Fruit fly (Drosophila melanogaster) whole organism, embryonic: Measurements from ENCODE around the gene CG14402.

Experiments
- Abd-B ChIP-seq: fragments of 200-800 bp; sonication (Bioruptor generic); optimal IDR thresholded peaks from 2 replicates; lab custom pipeline; 2018; ENCODE audit warnings: missing biosample characterization, mild to moderate bottlenecking, missing genetic modification characterization, moderate library complexity
- Adf1 ChIP-seq: fragments of 200-800 bp; sonication (Bioruptor generic); IDR thresholded peaks from 2 replicates; pipeline ENCODE4 v1.3.6; 2022; ENCODE audit warnings: missing biosample characterization, missing genetic modification characterization
- Atf-2 ChIP-seq: fragments of 200-800 bp; sonication (Bioruptor generic); optimal IDR thresholded peaks from 2 replicates; lab custom pipeline; 2016; ENCODE audit warnings: missing biosample characterization, missing genetic modification characterization
- B-H1 ChIP-seq: fragments of 200-800 bp; sonication (Bioruptor generic); IDR thresholded peaks from 3 replicates; pipeline ENCODE4 v1.3.6; 2022; ENCODE audit warnings: missing biosample characterization, missing genetic modification characterization
- B-H2 ChIP-seq: fragments of 200-800 bp; sonication (Bioruptor generic); optimal IDR thresholded peaks from 2 replicates; lab custom pipeline; 2018; ENCODE audit warnings: missing biosample characterization, mild to moderate bottlenecking, missing genetic modification characterization
- CG10147 ChIP-seq: fragments of 200-800 bp; sonication (Bioruptor generic); optimal IDR thresholded peaks from 2 replicates; lab custom pipeline; 2019; ENCODE audit warnings: missing biosample characterization, mild to moderate bottlenecking, missing genetic modification characterization, moderate library complexity
- CG10543 ChIP-seq: fragments of 200-800 bp; sonication (Bioruptor generic); optimal IDR thresholded peaks from 3 replicates; lab custom pipeline; 2017; ENCODE audit warnings: missing biosample characterization, mild to moderate bottlenecking, missing genetic modification characterization, moderate library complexity
- CG11247 ChIP-seq: fragments of 200-800 bp; sonication (Bioruptor generic); IDR thresholded peaks from 2 replicates; pipeline ENCODE4 v1.3.6; 2022; ENCODE audit warnings: missing biosample characterization, missing genetic modification characterization
- CG11696 ChIP-seq: fragments of 200-800 bp; sonication (Bioruptor generic); IDR thresholded peaks from 2 replicates; pipeline ENCODE4 v1.3.6; 2022; ENCODE audit warnings: missing biosample characterization, missing genetic modification characterization
- CG13624 ChIP-seq: fragments of 200-800 bp; sonication (Bioruptor generic); optimal IDR thresholded peaks from 2 replicates; lab custom pipeline; 2016; ENCODE audit warnings: missing biosample characterization, missing genetic modification characterization
- CG13775 ChIP-seq: fragments of 200-800 bp; sonication (Bioruptor generic); optimal IDR thresholded peaks from 3 replicates; lab custom pipeline; 2017; ENCODE audit warnings: missing biosample characterization, mild to moderate bottlenecking, missing genetic modification characterization
- CG17361 ChIP-seq: fragments of 200-800 bp; sonication (Bioruptor generic); IDR thresholded peaks from 3 replicates; pipeline ENCODE4 v1.3.6; 2022; ENCODE audit warnings: missing biosample characterization, missing genetic modification characterization
- CG18476 ChIP-seq: fragments of 200-800 bp; sonication (Bioruptor generic); optimal IDR thresholded peaks from 2 replicates; lab custom pipeline; 2016; ENCODE audit warnings: missing biosample characterization, mild to moderate bottlenecking, missing genetic modification characterization
- CG2202 ChIP-seq: fragments of 200-800 bp; sonication (Bioruptor generic); optimal IDR thresholded peaks from 2 replicates; lab custom pipeline; 2018; ENCODE audit warnings: missing biosample characterization, mild to moderate bottlenecking, missing genetic modification characterization
- CG30020 ChIP-seq: fragments of 200-800 bp; optimal IDR thresholded peaks from 2 replicates; lab custom pipeline; 2019; ENCODE audit warnings: missing biosample characterization, mild to moderate bottlenecking, missing genetic modification characterization, moderate library complexity
- CG32772 ChIP-seq: fragments of 200-800 bp; sonication (Bioruptor generic); IDR thresholded peaks from 2 replicates; pipeline ENCODE4 v1.3.6; 2022; ENCODE audit warnings: missing biosample characterization, missing genetic modification characterization
- CG3407 ChIP-seq: fragments of 200-800 bp; sonication (Bioruptor generic); optimal IDR thresholded peaks from 2 replicates; lab custom pipeline; 2018; ENCODE audit warnings: missing biosample characterization, mild to moderate bottlenecking, missing genetic modification characterization
- CG4730 ChIP-seq: fragments of 200-800 bp; sonication (Bioruptor generic); IDR thresholded peaks from 2 replicates; pipeline ENCODE4 v1.3.6; 2022; ENCODE audit warnings: missing biosample characterization, missing genetic modification characterization
- CG4820 ChIP-seq: fragments of 200-800 bp; sonication (Bioruptor generic); optimal IDR thresholded peaks from 3 replicates; lab custom pipeline; 2016; ENCODE audit warnings: missing biosample characterization, missing genetic modification characterization
- CG4854 ChIP-seq: fragments of 200-800 bp; sonication (Bioruptor generic); optimal IDR thresholded peaks from 2 replicates; lab custom pipeline; 2016; ENCODE audit warnings: missing biosample characterization, missing genetic modification characterization, inconsistent platforms
- CG6683 ChIP-seq: fragments of 200-800 bp; sonication (Bioruptor generic); optimal IDR thresholded peaks from 2 replicates; lab custom pipeline; 2017; ENCODE audit warnings: missing biosample characterization, mild to moderate bottlenecking, missing genetic modification characterization, missing genetic modification reagents
- CG6854 ChIP-seq: fragments of 200-800 bp; sonication (Bioruptor generic); optimal IDR thresholded peaks from 3 replicates; lab custom pipeline; 2017; ENCODE audit warnings: missing biosample characterization, mild to moderate bottlenecking, missing genetic modification characterization
- CG7372 ChIP-seq: fragments of 200-800 bp; sonication (Bioruptor generic); IDR thresholded peaks from 2 replicates; pipeline ENCODE4 v1.3.6; 2022; ENCODE audit warnings: missing biosample characterization, missing genetic modification characterization
- CG8281 ChIP-seq: fragments of 200-800 bp; sonication (Bioruptor generic); optimal IDR thresholded peaks from 2 replicates; lab custom pipeline; 2018; ENCODE audit warnings: missing biosample characterization, mild to moderate bottlenecking, missing genetic modification characterization, moderate library complexity
- CG8924 ChIP-seq: fragments of 200-800 bp; optimal IDR thresholded peaks from 3 replicates; lab custom pipeline; 2019; ENCODE audit warnings: missing biosample characterization, mild to moderate bottlenecking, missing genetic modification characterization, moderate library complexity
- CrebB ChIP-seq: fragments of 200-800 bp; sonication (Bioruptor generic); optimal IDR thresholded peaks from 3 replicates; lab custom pipeline; 2018; ENCODE audit warnings: missing biosample characterization, mild to moderate bottlenecking, missing genetic modification characterization
- D19B ChIP-seq: fragments of 200-800 bp; sonication (Bioruptor generic); optimal IDR thresholded peaks from 2 replicates; lab custom pipeline; 2017; ENCODE audit warnings: missing biosample characterization, mild to moderate bottlenecking, missing genetic modification characterization
- Dip2 ChIP-seq: fragments of 200-800 bp; sonication (Bioruptor generic); IDR thresholded peaks from 2 replicates; pipeline ENCODE4 v1.3.6; 2022; ENCODE audit warnings: missing biosample characterization, missing genetic modification characterization
- Ets97D ChIP-seq: fragments of 200-800 bp; sonication (Bioruptor generic); optimal IDR thresholded peaks from 3 replicates; lab custom pipeline; 2016; ENCODE audit warnings: missing biosample characterization, missing genetic modification characterization
- H15 ChIP-seq: fragments of 200-800 bp; sonication (Bioruptor generic); IDR thresholded peaks from 3 replicates; pipeline ENCODE4 v1.3.6; 2022; ENCODE audit warnings: missing biosample characterization, missing genetic modification characterization
- Max ChIP-seq: fragments of 200-800 bp; sonication (Bioruptor generic); optimal IDR thresholded peaks from 2 replicates; lab custom pipeline; 2016; ENCODE audit warnings: missing biosample characterization, mild to moderate bottlenecking, missing genetic modification characterization
- Neu2 ChIP-seq: fragments of 200-800 bp; sonication (Bioruptor generic); optimal IDR thresholded peaks from 3 replicates; lab custom pipeline; 2016; ENCODE audit warnings: missing biosample characterization, missing genetic modification characterization, borderline replicate concordance
- Sry-β ChIP-seq: fragments of 200-800 bp; sonication (Bioruptor generic); optimal IDR thresholded peaks from 2 replicates; lab custom pipeline; 2018; ENCODE audit warnings: missing biosample characterization, mild to moderate bottlenecking, missing genetic modification characterization, moderate library complexity
- Tbp ChIP-seq: fragments of >200 bp; optimal IDR thresholded peaks from 2 replicates; lab custom pipeline; 2018; ENCODE audit warnings: missing biosample characterization, missing genetic modification characterization
- al ChIP-seq: fragments of 200-800 bp; sonication (Bioruptor generic); IDR thresholded peaks from 2 replicates; pipeline ENCODE4 v1.3.6; 2022; ENCODE audit warnings: missing biosample characterization, missing genetic modification characterization
- cato ChIP-seq: fragments of 200-800 bp; sonication (Bioruptor generic); optimal IDR thresholded peaks from 2 replicates; lab custom pipeline; 2016; ENCODE audit warnings: missing biosample characterization, missing genetic modification characterization, borderline replicate concordance
- chn ChIP-seq: fragments of 200-800 bp; sonication (Bioruptor generic); optimal IDR thresholded peaks from 2 replicates; lab custom pipeline; 2016; ENCODE audit warnings: missing biosample characterization, missing genetic modification characterization
- dpn ChIP-seq, 2 experiments: fragments of 200-800 bp; sonication (Bioruptor generic); optimal IDR thresholded peaks; 3 replicates each; lab custom pipeline; 2016; ENCODE audit warnings: missing biosample characterization in 2 of 2, missing genetic modification characterization in 2 of 2
- fd102C ChIP-seq: fragments of 200-800 bp; sonication (Bioruptor generic); optimal IDR thresholded peaks from 2 replicates; lab custom pipeline; 2018; ENCODE audit warnings: missing biosample characterization, mild to moderate bottlenecking, missing genetic modification characterization, moderate library complexity
- fd3F ChIP-seq: fragments of 200-800 bp; sonication (Bioruptor generic); optimal IDR thresholded peaks from 2 replicates; lab custom pipeline; 2018; ENCODE audit warnings: missing biosample characterization, mild to moderate bottlenecking, missing genetic modification characterization, moderate library complexity
- fd96Cb ChIP-seq: fragments of 200-800 bp; sonication (Bioruptor generic); optimal IDR thresholded peaks from 2 replicates; lab custom pipeline; 2018; ENCODE audit warnings: missing biosample characterization, mild to moderate bottlenecking, missing genetic modification characterization, moderate library complexity
- gcm2 ChIP-seq: fragments of 200-800 bp; sonication (Bioruptor generic); optimal IDR thresholded peaks from 2 replicates; lab custom pipeline; 2016; ENCODE audit warnings: missing biosample characterization, missing genetic modification characterization
- gfzf ChIP-seq: fragments of 200-800 bp; sonication (Bioruptor generic); optimal IDR thresholded peaks from 2 replicates; lab custom pipeline; 2016; ENCODE audit warnings: missing biosample characterization, mild to moderate bottlenecking, missing genetic modification characterization, moderate library complexity
- lov ChIP-seq, 2 experiments: fragments of 200-800 bp in 1 of 2; fragments of >200 bp in 1 of 2; sonication (Bioruptor generic) in 1 of 2; IDR thresholded peaks in 1 of 2; optimal IDR thresholded peaks in 1 of 2; 2 replicates in 1 of 2; 3 replicates in 1 of 2; pipeline versions ENCODE4 v1.3.6 to Lab custom; 2017 to 2022; ENCODE audit warnings: missing biosample characterization in 1 of 2, missing genetic modification characterization in 1 of 2
- tin ChIP-seq: fragments of 200-800 bp; sonication (Bioruptor generic); optimal IDR thresholded peaks from 3 replicates; lab custom pipeline; 2016; ENCODE audit warnings: missing biosample characterization, missing genetic modification characterization
- usp ChIP-seq: fragments of >200 bp; optimal IDR thresholded peaks from 2 replicates; lab custom pipeline; 2017; ENCODE audit warnings: missing biosample characterization, missing genetic modification characterization
- vvl ChIP-seq: fragments of 200-800 bp; sonication (Bioruptor generic); IDR thresholded peaks from 2 replicates; pipeline ENCODE4 v1.3.6; 2022; ENCODE audit warnings: missing biosample characterization, missing genetic modification characterization
- wor ChIP-seq: fragments of 200-800 bp; sonication (Bioruptor generic); IDR thresholded peaks from 2 replicates; pipeline ENCODE4 v1.3.6; 2022; ENCODE audit warnings: missing biosample characterization, missing genetic modification characterization
- zfh2 ChIP-seq: fragments of 200-800 bp; sonication (Bioruptor generic); optimal IDR thresholded peaks from 2 replicates; lab custom pipeline; 2016; ENCODE audit warnings: missing biosample characterization, missing genetic modification characterization

The CG14402 gene

DNA sequence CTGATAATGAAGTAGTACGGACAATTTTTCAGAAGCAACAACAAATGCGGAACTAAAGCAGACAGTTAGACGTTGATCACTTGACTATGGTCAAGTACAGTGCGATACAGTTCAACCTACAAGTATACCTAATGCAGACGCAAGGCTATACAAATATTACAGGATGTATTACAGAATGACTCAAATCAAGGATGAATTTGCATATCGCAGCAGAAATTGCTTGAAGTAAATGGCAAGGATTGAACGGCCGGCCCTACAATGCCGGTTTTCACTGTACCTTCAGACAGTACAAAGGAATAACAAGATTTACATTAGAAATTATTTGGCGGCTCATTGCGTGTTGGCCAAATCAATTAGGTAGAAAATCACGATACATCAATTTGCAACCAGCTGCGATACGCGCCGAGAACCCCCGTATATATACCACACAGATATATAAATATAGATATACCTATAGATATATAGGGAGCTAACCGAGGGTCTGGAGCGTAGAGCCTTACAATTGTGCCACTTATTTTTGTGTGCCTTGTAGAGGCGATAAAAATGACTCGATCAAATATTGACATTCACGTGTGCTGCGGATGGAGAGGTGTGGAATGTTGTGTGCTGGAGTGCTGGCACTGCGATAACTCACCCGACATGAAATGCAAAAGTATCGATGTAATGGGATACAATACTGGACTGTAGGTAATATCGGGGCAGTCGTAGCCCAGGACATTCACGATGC, 32.4 kb downstream of the CG14402 start:
- peak; percentile 41 for TF ChIP-seq tin (GFP tag; lab: Kevin White, UChicago)
- TF ChIP-seq CG10543 (GFP tag; lab: Kevin White, UChicago), result peak; percentile 4
- no peak for TF ChIP-seq CG8281
- no peak for TF ChIP-seq lov (optimal IDR thresholded peaks at IDR 0.05; lab: Kevin White, UChicago)
- TF ChIP-seq lov (GFP tag; IDR thresholded peaks at IDR 0.05; lab: Robert Waterston, UW), result no peak
- peak; percentile 0 for TF ChIP-seq CG13775
- TF ChIP-seq al (GFP tag; lab: Robert Waterston, UW), result peak; percentile 52
- no peak for TF ChIP-seq chn (GFP tag; lab: Kevin White, UChicago)
- TF ChIP-seq CG18476 (GFP tag; lab: Kevin White, UChicago), result no peak
- TF ChIP-seq Max (GFP tag; lab: Kevin White, UChicago), result peak; percentile 20
- no peak for TF ChIP-seq cato (GFP tag; lab: Kevin White, UChicago)
- peak; percentile 27 for TF ChIP-seq CG3407 (GFP tag; lab: Kevin White, UChicago)
- TF ChIP-seq CG4854 (GFP tag; lab: Kevin White, UChicago), result no peak
- no peak for TF ChIP-seq Dip2 (GFP tag; lab: Robert Waterston, UW)
- TF ChIP-seq Sry-β (GFP tag; lab: Kevin White, UChicago), result no peak
- TF ChIP-seq B-H1 (GFP tag; lab: Robert Waterston, UW), result peak; percentile 49; the same call in 1 of the 3 replicates
- peak; percentile 48 for TF ChIP-seq CG11247 (GFP tag; lab: Robert Waterston, UW)
- TF ChIP-seq Tbp (GFP tag; lab: Kevin White, UChicago), result no peak
- TF ChIP-seq CG2202, result no peak
- TF ChIP-seq wor (GFP tag; lab: Robert Waterston, UW), result no peak; the same call in 1 of the 2 replicates
- TF ChIP-seq CG13624 (GFP tag; lab: Kevin White, UChicago), result peak; percentile 69
- TF ChIP-seq zfh2 (GFP tag; lab: Kevin White, UChicago), result peak; percentile 61
- TF ChIP-seq Adf1 (GFP tag; lab: Robert Waterston, UW), result peak; percentile 45
- peak; percentile 46; the same call in 2 of the 3 replicates for TF ChIP-seq CG17361 (GFP tag; lab: Robert Waterston, UW)
- TF ChIP-seq CrebB (tag; lab: Kevin White, UChicago), result no peak
- peak; percentile 50 to 59 for TF ChIP-seq dpn (GFP tag; optimal IDR thresholded peaks at IDR 0.05; lab: Kevin White, UChicago)
- no peak for TF ChIP-seq Neu2
- TF ChIP-seq CG6683 (GFP tag; lab: Kevin White, UChicago), result no peak
- 0 out of 2 replicates have a peak, but pooled peaks have one; percentile 12 for TF ChIP-seq CG4730 (GFP tag; lab: Robert Waterston, UW)
- TF ChIP-seq CG8924, result no peak
- TF ChIP-seq gcm2 (GFP tag; lab: Kevin White, UChicago), result no peak
- TF ChIP-seq vvl (GFP tag; lab: Robert Waterston, UW), result peak; percentile 66
- TF ChIP-seq B-H2, result no peak
- peak; percentile 31 for TF ChIP-seq D19B (GFP tag; lab: Kevin White, UChicago)
- TF ChIP-seq CG4820 (GFP tag; lab: Kevin White, UChicago), result peak; percentile 26
- TF ChIP-seq usp (GFP tag; lab: Kevin White, UChicago), result no peak
- peak; percentile 22 for TF ChIP-seq CG10147 (GFP tag; lab: Kevin White, UChicago)
- peak; percentile 53; the same call in 1 of the 2 replicates for TF ChIP-seq CG11696 (GFP tag; lab: Robert Waterston, UW)
- TF ChIP-seq fd3F (GFP tag; lab: Kevin White, UChicago), result peak; percentile 26
- TF ChIP-seq Atf-2, result peak; percentile 14
- TF ChIP-seq CG30020 (tag; lab: Kevin White, UChicago), result no peak
- TF ChIP-seq gfzf (GFP tag; lab: Kevin White, UChicago), result no peak
- 0 out of 3 replicates have a peak, but pooled peaks have one; percentile 42 for TF ChIP-seq H15 (GFP tag; lab: Robert Waterston, UW)
- TF ChIP-seq Ets97D (GFP tag; lab: Kevin White, UChicago), result no peak
- no peak for TF ChIP-seq CG6854 (GFP tag; lab: Kevin White, UChicago)
- TF ChIP-seq CG7372 (GFP tag; lab: Robert Waterston, UW), result no peak
- no peak for TF ChIP-seq Abd-B (GFP tag; lab: Kevin White, UChicago)
- TF ChIP-seq fd96Cb (tag; lab: Kevin White, UChicago), result peak; percentile 14
- TF ChIP-seq fd102C (GFP tag; lab: Kevin White, UChicago), result no peak
- TF ChIP-seq CG32772 (GFP tag; lab: Robert Waterston, UW), result no peak
